Worm (Caenorhabditis elegans) whole organism, L1 larva: ENCODE results near the gene F59E12.9.

Source experiments
- F16B12.6 ChIP-seq: fragments of 150-350 bp; optimal IDR thresholded peaks from 2 replicates; lab custom pipeline; 2014; ENCODE audit warnings: missing biosample characterization, missing genetic modification characterization
- alr-1 ChIP-seq: fragments of 200-800 bp; sonication (Bioruptor generic); optimal IDR thresholded peaks from 2 replicates; lab custom pipeline; 2018; ENCODE audit warnings: borderline replicate concordance, mild to moderate bottlenecking, missing genetic modification characterization, missing compliant biosample characterization
- ama-1 ChIP-seq: fragments of 150-350 bp; optimal IDR thresholded peaks from 2 replicates; lab custom pipeline; 2014
- ceh-63 ChIP-seq: fragments of 200-800 bp; sonication (Bioruptor generic); optimal IDR thresholded peaks from 2 replicates; lab custom pipeline; 2018; ENCODE audit warnings: mild to moderate bottlenecking, missing genetic modification characterization, missing compliant biosample characterization
- ceh-90 ChIP-seq: sonication (generic microtip); optimal IDR thresholded peaks from 2 replicates; lab custom pipeline; 2016; ENCODE audit warnings: missing genetic modification characterization, missing compliant biosample characterization
- dpl-1 ChIP-seq, 3 experiments: fragments of 150-350 bp in 2 of 3; sonication (generic microtip) in 1 of 3; optimal IDR thresholded peaks; 2 replicates each; lab custom pipeline; 2014 to 2017; ENCODE audit warnings: missing biosample characterization in 3 of 3, missing genetic modification characterization in 3 of 3, missing genetic modification reagents in 3 of 3
- dsc-1 ChIP-seq: sonication (generic microtip); optimal IDR thresholded peaks from 2 replicates; lab custom pipeline; 2016; ENCODE audit warnings: mild to moderate bottlenecking, missing genetic modification characterization, missing compliant biosample characterization
- efl-1 ChIP-seq, 4 experiments: fragments of 150-350 bp; optimal IDR thresholded peaks in 3 of 4; peaks in 1 of 4; 1 replicate in 1 of 4; 2 replicates in 3 of 4; lab custom pipeline; 2014; ENCODE audit warnings: missing biosample characterization in 2 of 4, missing genetic modification characterization in 2 of 4, missing genetic modification reagents in 2 of 4
- egl-27 ChIP-seq, 2 experiments: fragments of 150-350 bp in 1 of 2; sonication (generic microtip); optimal IDR thresholded peaks; 3 replicates each; lab custom pipeline; 2017 to 2018; ENCODE audit warnings: missing biosample characterization in 2 of 2, missing genetic modification characterization in 2 of 2, missing genetic modification reagents in 2 of 2
- elt-2 ChIP-seq: sonication (generic microtip); optimal IDR thresholded peaks from 2 replicates; lab custom pipeline; 2016; ENCODE audit warnings: missing genetic modification characterization, mild to moderate bottlenecking, inconsistent platforms, missing compliant biosample characterization, missing genetic modification reagents
- elt-3 ChIP-seq, 6 experiments: fragments of 150-350 bp in 1 of 6; sonication (generic microtip); optimal IDR thresholded peaks; 2 replicates each; lab custom pipeline; 2017 to 2018; ENCODE audit warnings: missing biosample characterization in 6 of 6, missing genetic modification characterization in 6 of 6, inconsistent platforms in 1 of 6
- ets-5 ChIP-seq: fragments of 200-800 bp; sonication (Bioruptor generic); IDR thresholded peaks from 2 replicates; pipeline ENCODE4 v1.3.6; 2022; ENCODE audit warnings: missing genetic modification characterization, missing compliant biosample characterization
- hpl-2 ChIP-seq: fragments of 150-350 bp; optimal IDR thresholded peaks from 2 replicates; lab custom pipeline; 2014; ENCODE audit warnings: missing biosample characterization, missing genetic modification reagents, missing genetic modification characterization
- lin-13 ChIP-seq: fragments of 150-350 bp; optimal IDR thresholded peaks from 2 replicates; lab custom pipeline; 2014; ENCODE audit warnings: missing biosample characterization, missing genetic modification reagents, missing genetic modification characterization
- lin-14 ChIP-seq: fragments of 200-800 bp; sonication (Bioruptor generic); optimal IDR thresholded peaks from 2 replicates; lab custom pipeline; 2018; ENCODE audit warnings: mild to moderate bottlenecking, missing genetic modification characterization, moderate library complexity, missing compliant biosample characterization
- lin-15B ChIP-seq: fragments of 150-350 bp; sonication (generic microtip); optimal IDR thresholded peaks from 3 replicates; lab custom pipeline; 2014; ENCODE audit warnings: missing biosample characterization, missing genetic modification characterization
- lin-39 ChIP-seq: fragments of 150-350 bp; optimal IDR thresholded peaks from 2 replicates; lab custom pipeline; 2014; ENCODE audit warnings: missing biosample characterization, missing genetic modification reagents, missing genetic modification characterization
- lsy-2 ChIP-seq, 2 experiments: fragments of 150-350 bp; optimal IDR thresholded peaks; 2 replicates each; lab custom pipeline; 2014; ENCODE audit warnings: missing biosample characterization in 2 of 2, missing genetic modification characterization in 2 of 2
- mab-9 ChIP-seq: fragments of 200-800 bp; sonication (Bioruptor generic); IDR thresholded peaks from 2 replicates; pipeline ENCODE4 v1.3.6; 2022; ENCODE audit warnings: missing genetic modification reagents, missing genetic modification characterization, missing compliant biosample characterization
- mef-2 ChIP-seq: fragments of 150-350 bp; optimal IDR thresholded peaks from 2 replicates; lab custom pipeline; 2014; ENCODE audit warnings: missing biosample characterization, missing genetic modification characterization
- mep-1 ChIP-seq: fragments of 150-350 bp; optimal IDR thresholded peaks from 2 replicates; lab custom pipeline; 2014; ENCODE audit warnings: missing biosample characterization, missing genetic modification characterization
- nhr-12 ChIP-seq: sonication (generic microtip); optimal IDR thresholded peaks from 2 replicates; lab custom pipeline; 2017; ENCODE audit warnings: missing biosample characterization, missing genetic modification characterization
- nhr-20 ChIP-seq: sonication (generic microtip); optimal IDR thresholded peaks from 2 replicates; lab custom pipeline; 2016; ENCODE audit warnings: mild to moderate bottlenecking, missing genetic modification characterization, missing compliant biosample characterization
- nhr-237 ChIP-seq: fragments of 150-350 bp; optimal IDR thresholded peaks from 2 replicates; lab custom pipeline; 2014; ENCODE audit warnings: missing biosample characterization, missing genetic modification characterization
- nhr-28 ChIP-seq: fragments of 150-350 bp; optimal IDR thresholded peaks from 2 replicates; lab custom pipeline; 2014; ENCODE audit warnings: missing biosample characterization, missing genetic modification characterization
- nhr-77 ChIP-seq: fragments of 150-350 bp; optimal IDR thresholded peaks from 2 replicates; lab custom pipeline; 2014; ENCODE audit warnings: missing biosample characterization, missing genetic modification characterization
- pqm-1 ChIP-seq: sonication (generic microtip); optimal IDR thresholded peaks from 3 replicates; lab custom pipeline; 2017; ENCODE audit warnings: missing biosample characterization, missing genetic modification characterization
- skn-1 ChIP-seq: fragments of 150-350 bp; optimal IDR thresholded peaks from 2 replicates; lab custom pipeline; 2014; ENCODE audit warnings: missing biosample characterization, missing genetic modification characterization
- snpc-4 ChIP-seq: fragments of 150-350 bp; optimal IDR thresholded peaks from 2 replicates; lab custom pipeline; 2014; ENCODE audit warnings: missing biosample characterization, missing genetic modification characterization
- sox-4 ChIP-seq: sonication (generic microtip); optimal IDR thresholded peaks from 2 replicates; lab custom pipeline; 2016; ENCODE audit warnings: missing genetic modification characterization, missing compliant biosample characterization
- swsn-7 ChIP-seq: sonication (generic microtip); optimal IDR thresholded peaks from 2 replicates; lab custom pipeline; 2016; ENCODE audit warnings: missing genetic modification characterization, missing compliant biosample characterization
- tlp-1 ChIP-seq: fragments of 150-350 bp; optimal IDR thresholded peaks from 2 replicates; lab custom pipeline; 2014; ENCODE audit warnings: missing biosample characterization, missing genetic modification characterization
- unc-30 ChIP-seq: sonication (generic microtip); optimal IDR thresholded peaks from 2 replicates; lab custom pipeline; 2017; ENCODE audit warnings: missing biosample characterization, missing genetic modification characterization
- vab-15 ChIP-seq: sonication (generic microtip); optimal IDR thresholded peaks from 2 replicates; lab custom pipeline; 2017; ENCODE audit warnings: missing genotype, mild to moderate bottlenecking, missing genetic modification characterization, missing compliant biosample characterization
- xbp-1 ChIP-seq: sonication (generic microtip); optimal IDR thresholded peaks from 2 replicates; lab custom pipeline; 2016; ENCODE audit warnings: missing genetic modification characterization, missing compliant biosample characterization
- zag-1 ChIP-seq: fragments of 150-350 bp; optimal IDR thresholded peaks from 2 replicates; lab custom pipeline; 2014; ENCODE audit warnings: missing biosample characterization, missing genetic modification characterization

F59E12.9 gene

DNA sequence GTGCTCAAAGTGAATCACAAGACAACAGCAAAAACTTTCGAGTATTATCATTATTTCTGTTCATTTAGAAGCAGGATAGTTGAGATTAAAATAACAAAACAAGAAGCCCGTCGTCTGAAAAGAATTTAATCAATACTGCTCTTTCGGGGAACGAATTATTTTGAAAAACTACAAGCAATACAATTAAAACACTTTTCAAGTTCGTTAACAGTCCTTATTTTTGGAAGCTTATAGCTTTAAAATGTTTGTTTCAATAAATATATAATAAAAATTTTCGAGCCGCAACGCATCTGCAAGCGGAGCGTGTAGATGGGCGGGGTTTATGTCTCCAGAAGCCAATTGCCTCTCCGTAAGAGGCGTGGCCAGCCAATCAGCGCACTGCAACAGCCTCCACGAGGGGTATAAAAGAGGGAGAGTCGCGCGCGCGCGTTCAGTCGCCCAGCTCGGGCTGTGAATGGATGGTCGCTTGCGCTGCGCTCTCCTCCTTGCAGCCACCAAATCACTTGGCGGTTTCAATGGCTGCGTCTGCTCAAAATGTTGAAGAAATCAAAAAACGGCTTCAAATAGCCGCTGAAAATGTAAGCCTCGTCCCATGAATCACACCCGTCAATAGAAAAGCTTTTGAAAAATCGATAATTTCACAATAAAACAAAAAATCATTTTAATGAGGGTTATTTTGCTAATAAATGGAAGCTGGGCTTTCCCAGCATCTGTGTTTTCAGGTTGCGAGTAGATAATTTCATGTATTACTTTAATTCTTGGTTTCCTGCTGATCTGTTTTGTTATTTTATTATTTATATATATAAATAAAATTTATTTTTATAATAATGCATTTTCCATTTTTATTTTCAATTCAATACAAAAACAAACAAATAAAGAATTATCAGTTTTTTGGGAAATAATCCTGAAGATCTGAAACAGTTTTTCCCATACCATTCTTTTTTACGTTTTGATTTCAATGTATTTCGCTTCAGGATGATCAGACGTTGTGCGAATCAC lies 14.2 kb upstream of the F59E12.9 start, which contains the start of the genes ift-43 and mdt-26 (continued):
- peak; percentile 83 to 90 for TF ChIP-seq lsy-2 (tag; optimal IDR thresholded peaks at IDR 0.05; lab: Kevin White, UChicago)
- peak; percentile 74 for TF ChIP-seq mep-1 (tag; lab: Kevin White, UChicago)
- TF ChIP-seq alr-1 (tag; lab: Kevin White, UChicago): no peak
- peak; percentile 80 for TF ChIP-seq mab-9 (GFP tag; lab: Robert Waterston, UW)
- TF ChIP-seq lin-39 (tag; lab: Kevin White, UChicago): peak; percentile 38
- TF ChIP-seq ets-5 (GFP tag; lab: Robert Waterston, UW): no peak
- TF ChIP-seq nhr-77 (tag; lab: Kevin White, UChicago): peak; percentile 66
- TF ChIP-seq ceh-63: peak; percentile 15
- peak; percentile 58 for TF ChIP-seq snpc-4 (tag; lab: Kevin White, UChicago)
- TF ChIP-seq zag-1 (tag; lab: Kevin White, UChicago): no peak
- peak; percentile 48 for TF ChIP-seq F16B12.6 (tag; lab: Kevin White, UChicago)
- peak; percentile 77 for TF ChIP-seq sox-4 (tag; lab: Kevin White, UChicago)
- peak; percentile 90 for TF ChIP-seq nhr-20
- TF ChIP-seq lin-15B (tag; lab: Kevin White, UChicago): peak; percentile 67
- TF ChIP-seq nhr-12 (tag; lab: Kevin White, UChicago): no peak
- TF ChIP-seq elt-2 (tag; lab: Kevin White, UChicago): peak; percentile 57
- TF ChIP-seq egl-27 (tag; optimal IDR thresholded peaks at IDR 0.05; lab: Kevin White, UChicago): no peak
- TF ChIP-seq nhr-28 (tag; lab: Kevin White, UChicago): no peak
- TF ChIP-seq lin-13 (GFP tag; lab: Kevin White, UChicago): peak; percentile 67
- peak; percentile 99 for TF ChIP-seq ama-1 (lab: Kevin White, UChicago)
- peak; percentile 96 for TF ChIP-seq xbp-1 (tag; lab: Kevin White, UChicago)
- TF ChIP-seq skn-1 (tag; lab: Kevin White, UChicago): peak; percentile 84
- TF ChIP-seq lin-14 (GFP tag; lab: Kevin White, UChicago): peak; percentile 76
- no peak for TF ChIP-seq pqm-1 (tag; lab: Kevin White, UChicago)
- no peak for TF ChIP-seq mef-2 (tag; lab: Kevin White, UChicago)
- TF ChIP-seq efl-1 (optimal IDR thresholded peaks at IDR 0.05; lab: Kevin White, UChicago): peak; percentile 68 to 74
- TF ChIP-seq efl-1 (GFP tag; optimal IDR thresholded peaks at IDR 0.05 in 1 of 2; lab: Kevin White, UChicago): peak; percentile 64 to 96
- no peak for TF ChIP-seq tlp-1 (tag; lab: Kevin White, UChicago)
- peak; percentile 35 to 70 (median 60) for TF ChIP-seq dpl-1 (GFP tag; optimal IDR thresholded peaks at IDR 0.05; lab: Kevin White, UChicago)
- peak in 2 of 6 experiments; percentile 57 to 58 for TF ChIP-seq elt-3 (tag; optimal IDR thresholded peaks at IDR 0.05; lab: Kevin White, UChicago)
- peak; percentile 93 for TF ChIP-seq swsn-7 (tag; lab: Kevin White, UChicago)
- TF ChIP-seq nhr-237 (tag; lab: Kevin White, UChicago): peak; percentile 74
- TF ChIP-seq hpl-2 (GFP tag; lab: Kevin White, UChicago): peak; percentile 49
- no peak for TF ChIP-seq vab-15 (tag; lab: Kevin White, UChicago)
- no peak for TF ChIP-seq unc-30 (tag; lab: Kevin White, UChicago)
- no peak for TF ChIP-seq ceh-90 (tag; lab: Kevin White, UChicago)

DNA sequence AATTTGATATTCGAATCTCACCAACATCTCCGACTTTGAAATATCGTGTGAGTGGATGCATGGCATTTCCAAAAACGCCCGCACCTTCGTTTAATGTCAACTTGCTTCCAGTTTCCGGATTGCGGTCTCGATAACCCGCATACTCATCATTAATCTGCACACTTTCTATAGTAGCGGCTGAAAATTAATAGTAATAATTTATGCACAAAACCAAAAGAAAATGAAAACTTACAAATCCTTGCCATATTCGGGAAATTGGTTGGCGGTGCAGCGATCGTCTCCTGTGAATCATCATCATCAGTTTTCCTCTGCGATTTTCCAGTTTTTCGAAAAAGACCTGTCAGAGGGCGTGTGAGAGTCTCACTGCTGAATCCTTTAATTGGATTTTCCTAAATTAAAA lies 13.3 kb upstream of the F59E12.9 start:
- TF ChIP-seq mef-2 (tag; lab: Kevin White, UChicago) (no peak), mab-9 (GFP tag; lab: Robert Waterston, UW) (peak; percentile 27; the same call in 1 of the 2 replicates), ets-5 (GFP tag; lab: Robert Waterston, UW) (no peak), zag-1 (tag; lab: Kevin White, UChicago) (no peak), dsc-1 (tag; lab: Kevin White, UChicago) (no peak), elt-3 (tag; optimal IDR thresholded peaks at IDR 0.05; lab: Kevin White, UChicago) (no peak)
